Fruit fly (Drosophila melanogaster): ENCODE measurements around the gene CG3281.
A peak's percentile ranks its signal among the peaks of the same experiment; 100 is the strongest.

The CG3281 gene

DNA sequence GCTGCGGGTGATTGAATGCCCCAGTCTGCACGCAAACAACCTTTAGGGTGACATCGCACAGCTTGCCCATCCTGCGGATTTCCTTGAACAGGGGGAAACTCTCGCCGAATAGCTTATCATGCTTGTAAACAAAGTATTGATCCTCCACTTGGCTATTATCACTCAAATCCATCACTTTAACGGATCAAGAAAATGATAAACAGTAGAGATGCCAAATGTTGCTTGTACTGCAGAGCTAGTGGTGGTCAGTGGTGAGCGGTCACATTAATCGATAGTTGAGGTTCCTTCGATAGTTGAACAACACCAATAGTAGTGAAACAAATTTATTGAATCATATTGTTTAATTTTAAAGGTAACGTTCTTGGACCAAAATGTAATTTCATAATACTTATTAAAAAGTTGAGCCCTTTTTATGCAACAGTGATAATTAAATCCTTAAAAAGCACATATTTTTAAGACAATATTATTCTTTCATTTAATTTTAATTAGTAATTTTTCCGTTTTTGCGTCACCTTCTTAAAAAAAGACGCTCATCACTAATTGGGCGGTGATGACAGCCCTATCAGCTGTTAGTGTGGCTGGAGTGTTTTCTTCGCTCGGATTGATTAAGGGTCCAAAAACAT lies 47.7 kb upstream of the CG3281 start, which contains the start of the genes KLHL18 and GCC185 (continued):
- TF ChIP-seq CG7372 (GFP tag; IDR thresholded peaks at IDR 0.05) = peak; percentile 64
- peak; percentile 23 for TF ChIP-seq CG33213 (GFP tag; optimal IDR thresholded peaks at IDR 0.05)
- no peak for TF ChIP-seq CG11398 (GFP tag; optimal IDR thresholded peaks at IDR 0.05)
- TF ChIP-seq dan (GFP tag; IDR thresholded peaks at IDR 0.05) = peak; percentile 41; the same call in 1 of the 2 replicates
- no peak for TF ChIP-seq sc (optimal IDR thresholded peaks at IDR 0.05)
- TF ChIP-seq sc (GFP tag; optimal IDR thresholded peaks at IDR 0.05) = peak; percentile 57
- peak; percentile 62 for TF ChIP-seq YL-1 (GFP tag; optimal IDR thresholded peaks at IDR 0.05)
- TF ChIP-seq CG31365 (tag; optimal IDR thresholded peaks at IDR 0.05) = no peak
- TF ChIP-seq CG4328 (GFP tag; optimal IDR thresholded peaks at IDR 0.05) = peak; percentile 13
- TF ChIP-seq NfI (GFP tag; optimal IDR thresholded peaks at IDR 0.05) = peak; percentile 62
- peak; percentile 55 for TF ChIP-seq Bteb2 (GFP tag; optimal IDR thresholded peaks at IDR 0.05)
- TF ChIP-seq CHES-1-like (GFP tag; optimal IDR thresholded peaks at IDR 0.05) = peak; percentile 47
- TF ChIP-seq grn (GFP tag; optimal IDR thresholded peaks at IDR 0.05) = peak; percentile 32
- no peak for TF ChIP-seq Dfd (GFP tag; optimal IDR thresholded peaks at IDR 0.05)
- TF ChIP-seq CG17385 (GFP tag; optimal IDR thresholded peaks at IDR 0.05) = no peak
- peak; percentile 28 for TF ChIP-seq Antp (GFP tag; optimal IDR thresholded peaks at IDR 0.05)
- TF ChIP-seq CG7271 (tag; optimal IDR thresholded peaks at IDR 0.05) = no peak
- TF ChIP-seq crc (GFP tag; optimal IDR thresholded peaks at IDR 0.05) = no peak
- TF ChIP-seq Aef1 (GFP tag; IDR thresholded peaks at IDR 0.05) = peak; percentile 82
- TF ChIP-seq CG18619 (GFP tag; optimal IDR thresholded peaks at IDR 0.05) = peak; percentile 58
- TF ChIP-seq CG1603 (tag; optimal IDR thresholded peaks at IDR 0.05) = no peak
- TF ChIP-seq CG18262 (tag; optimal IDR thresholded peaks at IDR 0.05) = peak; percentile 72
- TF ChIP-seq mam (GFP tag; optimal IDR thresholded peaks at IDR 0.05) = peak; percentile 85
- TF ChIP-seq Atf3 (GFP tag; optimal IDR thresholded peaks at IDR 0.05) = peak; percentile 36
- TF ChIP-seq btn (GFP tag; optimal IDR thresholded peaks at IDR 0.05) = no peak
- peak; percentile 78 for TF ChIP-seq sisA (GFP tag; IDR thresholded peaks at IDR 0.05)
- TF ChIP-seq jing (GFP tag; optimal IDR thresholded peaks at IDR 0.05) = no peak
- TF ChIP-seq CG31388 (GFP tag; optimal IDR thresholded peaks at IDR 0.05) = peak; percentile 38
- TF ChIP-seq CG18011 (GFP tag; optimal IDR thresholded peaks at IDR 0.05) = no peak
- TF ChIP-seq CG6854 (GFP tag; optimal IDR thresholded peaks at IDR 0.05) = no peak
- TF ChIP-seq Ada2b (GFP tag; IDR thresholded peaks at IDR 0.05) = peak; percentile 73
- 0 out of 3 replicates have a peak, but pooled peaks have one; percentile 43 for TF ChIP-seq CG11695 (GFP tag; IDR thresholded peaks at IDR 0.05)
- TF ChIP-seq CG17802 (tag; optimal IDR thresholded peaks at IDR 0.05) = peak; percentile 27
- TF ChIP-seq pan (optimal IDR thresholded peaks at IDR 0.05) = no peak
- TF ChIP-seq pan (GFP tag; optimal IDR thresholded peaks at IDR 0.05 in 1 of 2, IDR thresholded peaks at IDR 0.05 in 1 of 2) = peak in 1 of 2 experiments; percentile 59
- peak; percentile 79 for TF ChIP-seq inv (GFP tag; IDR thresholded peaks at IDR 0.05; ENCODE audit: partially characterized antibody)
- peak; percentile 57 for TF ChIP-seq nerfin-2 (GFP tag; IDR thresholded peaks at IDR 0.05; ENCODE audit: partially characterized antibody)
- TF ChIP-seq CG31224 (GFP tag; IDR thresholded peaks at IDR 0.05) = peak; percentile 58
- TF ChIP-seq CkIIα-i1 (GFP tag; IDR thresholded peaks at IDR 0.05) = no peak
- peak; percentile 78 for TF ChIP-seq pho (GFP tag; optimal IDR thresholded peaks at IDR 0.05)
- peak; percentile 69 for TF ChIP-seq Fer2 (tag; optimal IDR thresholded peaks at IDR 0.05)
- peak; percentile 66 for TF ChIP-seq CG1647 (GFP tag; optimal IDR thresholded peaks at IDR 0.05)
- no peak for TF ChIP-seq Eip74EF (GFP tag; optimal IDR thresholded peaks at IDR 0.05)
- peak; percentile 30; the same call in 1 of the 2 replicates for TF ChIP-seq Atf6 (GFP tag; IDR thresholded peaks at IDR 0.05)
- TF ChIP-seq trh (GFP tag; optimal IDR thresholded peaks at IDR 0.05) = peak; percentile 50
- no peak for TF ChIP-seq CG12769 (tag; optimal IDR thresholded peaks at IDR 0.05)
- TF ChIP-seq CG18599 (GFP tag; optimal IDR thresholded peaks at IDR 0.05) = no peak
- TF ChIP-seq Fer3 (tag; optimal IDR thresholded peaks at IDR 0.05) = peak; percentile 59
- peak; percentile 50 for TF ChIP-seq CG4854 (GFP tag; optimal IDR thresholded peaks at IDR 0.05)
- TF ChIP-seq Elba2 (GFP tag; optimal IDR thresholded peaks at IDR 0.05) = peak; percentile 95
